Fruit fly (Drosophila melanogaster) whole organism, embryonic: Measurements from ENCODE around the gene sif.

Experiments
- CG11093 ChIP-seq: fragments of 200-800 bp; sonication (Bioruptor generic); IDR thresholded peaks from 3 replicates; pipeline ENCODE4 v1.3.6; 2022; ENCODE audit warnings: missing biosample characterization, missing genetic modification characterization
- CG12071 ChIP-seq: fragments of 200-800 bp; sonication (Bioruptor generic); optimal IDR thresholded peaks from 3 replicates; lab custom pipeline; 2018; ENCODE audit warnings: missing biosample characterization, mild to moderate bottlenecking, missing genetic modification characterization
- CG14441 ChIP-seq: fragments of 200-800 bp; sonication (Bioruptor generic); IDR thresholded peaks from 2 replicates; pipeline ENCODE4 v1.3.6; 2022; ENCODE audit warnings: missing biosample characterization, missing genetic modification characterization
- CG1529 ChIP-seq: fragments of 200-800 bp; sonication (Bioruptor generic); optimal IDR thresholded peaks from 3 replicates; lab custom pipeline; 2018; ENCODE audit warnings: missing biosample characterization, missing genetic modification characterization
- CG33213 ChIP-seq: fragments of 200-800 bp; sonication (Bioruptor generic); optimal IDR thresholded peaks from 3 replicates; lab custom pipeline; 2016; ENCODE audit warnings: missing biosample characterization, missing genetic modification characterization
- CG34224 ChIP-seq: fragments of 200-800 bp; sonication (Bioruptor generic); IDR thresholded peaks from 3 replicates; pipeline ENCODE4 v1.3.6; 2022; ENCODE audit warnings: missing biosample characterization, missing genetic modification characterization; ENCODE audit not compliant: partially characterized antibody
- CG3995 ChIP-seq: fragments of 200-800 bp; sonication (Bioruptor generic); optimal IDR thresholded peaks from 3 replicates; lab custom pipeline; 2016; ENCODE audit warnings: missing biosample characterization, missing genetic modification characterization
- Ssrp ChIP-seq: fragments of 200-800 bp; sonication (Bioruptor generic); optimal IDR thresholded peaks from 2 replicates; lab custom pipeline; 2018; ENCODE audit warnings: missing biosample characterization, mild to moderate bottlenecking, missing genetic modification characterization, moderate library complexity
- fd102C ChIP-seq: fragments of 200-800 bp; sonication (Bioruptor generic); optimal IDR thresholded peaks from 2 replicates; lab custom pipeline; 2018; ENCODE audit warnings: missing biosample characterization, mild to moderate bottlenecking, missing genetic modification characterization, moderate library complexity
- lab ChIP-seq: fragments of 200-800 bp; sonication (Bioruptor generic); optimal IDR thresholded peaks from 3 replicates; lab custom pipeline; 2017; ENCODE audit warnings: missing biosample characterization, missing genetic modification characterization, mild to moderate bottlenecking, moderate library complexity, missing genetic modification reagents
- so ChIP-seq: fragments of 200-800 bp; sonication (Bioruptor generic); IDR thresholded peaks from 3 replicates; pipeline ENCODE4 v1.3.6; 2022; ENCODE audit warnings: missing biosample characterization, missing genetic modification characterization

DNA sequence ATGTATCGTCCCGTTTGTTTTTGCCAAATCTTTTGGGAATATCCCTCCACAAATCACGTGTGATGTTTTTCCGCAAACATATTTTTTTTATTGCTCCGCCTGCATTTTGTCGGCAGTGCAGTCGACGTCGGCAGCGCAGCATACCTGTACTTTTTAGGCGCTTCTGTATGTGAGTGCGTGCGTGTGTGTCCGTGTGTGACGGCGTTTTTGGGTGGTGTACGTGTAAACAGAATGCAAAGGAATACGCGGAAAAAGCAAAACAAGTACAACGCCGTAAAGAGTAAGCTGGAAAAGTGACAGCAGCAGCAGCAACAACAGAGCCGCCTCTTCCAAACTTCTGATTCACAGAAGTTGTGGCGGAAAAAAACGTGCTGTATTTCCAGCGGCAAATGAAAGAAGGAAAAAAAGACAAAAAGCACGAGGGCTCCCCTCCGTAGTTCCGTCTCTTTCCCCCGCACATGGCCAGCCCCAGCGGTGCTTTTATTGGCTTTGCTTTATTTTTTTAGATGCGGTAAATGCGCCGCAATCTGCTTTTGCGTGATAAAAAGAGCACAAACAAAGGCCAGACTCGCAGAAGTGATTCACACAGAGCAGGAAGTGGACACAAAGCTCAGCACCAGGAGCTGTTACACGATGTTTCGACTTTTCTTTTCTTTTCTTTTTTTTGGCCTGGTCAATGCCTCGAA is 112.5 kb downstream of the sif start:
- no peak for TF ChIP-seq fd102C (GFP tag; lab: Kevin White, UChicago)
- TF ChIP-seq CG12071 (GFP tag; lab: Kevin White, UChicago) = no peak
- no peak for TF ChIP-seq lab (GFP tag; lab: Kevin White, UChicago)
- no peak for TF ChIP-seq CG1529 (GFP tag; lab: Kevin White, UChicago)
- TF ChIP-seq CG3995 (GFP tag; lab: Kevin White, UChicago) = no peak
- TF ChIP-seq CG11093 (GFP tag; lab: Robert Waterston, UW) = no peak
- TF ChIP-seq CG33213 (GFP tag; lab: Kevin White, UChicago) = no peak
- no peak for TF ChIP-seq CG14441 (GFP tag; lab: Robert Waterston, UW)
- TF ChIP-seq Ssrp = no peak
- TF ChIP-seq so (GFP tag; lab: Robert Waterston, UW) = no peak
- no peak for TF ChIP-seq CG34224 (GFP tag; lab: Robert Waterston, UW)
